Worm (Caenorhabditis elegans) whole organism, mixed stage, embryonic: Measurements from ENCODE around the gene F28B1.9.

Experiments
- M03D4.4 ChIP-seq: sonication (generic microtip); optimal IDR thresholded peaks from 2 replicates; lab custom pipeline; 2017; ENCODE audit warnings: mild to moderate bottlenecking, missing genetic modification characterization, missing compliant biosample characterization
- bed-3 ChIP-seq: fragments of 200-800 bp; sonication (Bioruptor generic); optimal IDR thresholded peaks from 3 replicates; lab custom pipeline; 2018; ENCODE audit warnings: mild to moderate bottlenecking, missing genetic modification characterization, moderate library complexity, missing compliant biosample characterization
- blmp-1 ChIP-seq: fragments of 150-350 bp; optimal IDR thresholded peaks from 2 replicates; lab custom pipeline; 2014; ENCODE audit warnings: missing biosample characterization, missing genetic modification characterization
- ceh-43 ChIP-seq: fragments of 200-800 bp; sonication (Bioruptor generic); optimal IDR thresholded peaks from 2 replicates; lab custom pipeline; 2018; ENCODE audit warnings: mild to moderate bottlenecking, missing genetic modification characterization, moderate library complexity, missing compliant biosample characterization
- elt-1 ChIP-seq: sonication (generic microtip); optimal IDR thresholded peaks from 2 replicates; lab custom pipeline; 2017; ENCODE audit warnings: missing genetic modification characterization, mild to moderate bottlenecking, missing compliant biosample characterization, antibody characterized with exemption, moderate library complexity, borderline replicate concordance; ENCODE audit not compliant: insufficient read depth
- ham-2 ChIP-seq: fragments of 200-800 bp; sonication (Bioruptor generic); optimal IDR thresholded peaks from 2 replicates; lab custom pipeline; 2018; ENCODE audit warnings: mild to moderate bottlenecking, missing genetic modification characterization, missing compliant biosample characterization
- nhr-28 ChIP-seq: fragments of 150-350 bp; optimal IDR thresholded peaks from 2 replicates; lab custom pipeline; 2014; ENCODE audit warnings: missing biosample characterization, missing genetic modification characterization
- nhr-76 ChIP-seq: sonication (generic microtip); optimal IDR thresholded peaks from 2 replicates; lab custom pipeline; 2017; ENCODE audit warnings: missing biosample characterization, missing genetic modification characterization
- pha-4 ChIP-seq: fragments of 150-350 bp; optimal IDR thresholded peaks from 2 replicates; lab custom pipeline; 2018; ENCODE audit warnings: missing biosample characterization, missing genetic modification reagents, missing genetic modification characterization
- sem-2 ChIP-seq: fragments of 200-800 bp; sonication (Bioruptor generic); optimal IDR thresholded peaks from 2 replicates; lab custom pipeline; 2018; ENCODE audit warnings: mild to moderate bottlenecking, missing genetic modification characterization, missing compliant biosample characterization
- tbx-8 ChIP-seq: fragments of 200-800 bp; sonication (Bioruptor generic); optimal IDR thresholded peaks from 2 replicates; lab custom pipeline; 2018; ENCODE audit warnings: mild to moderate bottlenecking, missing genetic modification characterization, moderate library complexity, missing compliant biosample characterization
- unc-62 ChIP-seq: fragments of 150-350 bp; optimal IDR thresholded peaks from 2 replicates; lab custom pipeline; 2014; ENCODE audit warnings: missing biosample characterization, missing genetic modification reagents, missing genetic modification characterization
- zip-8 ChIP-seq: fragments of 150-350 bp; optimal IDR thresholded peaks from 2 replicates; lab custom pipeline; 2014; ENCODE audit warnings: missing biosample characterization, missing genetic modification characterization
- ztf-11 ChIP-seq: fragments of 150-350 bp; optimal IDR thresholded peaks from 2 replicates; lab custom pipeline; 2014; ENCODE audit warnings: missing biosample characterization, missing genetic modification characterization

Gene F28B1.9

ce11 chrV:17105483-17105882 is 43.8 kb downstream of the F28B1.9 start, which contains the start of gene ZK218.7:
Gene ZK218.7, plus strand, starts transcription at chrV:17105783.
- TF ChIP-seq tbx-8 (GFP tag; lab: Kevin White, UChicago) (no peak), ztf-11 (tag; lab: Kevin White, UChicago) (no peak), unc-62 (GFP tag; lab: Kevin White, UChicago) (no peak), pha-4 (tag; lab: Kevin White, UChicago) (no peak)
- TF ChIP-seq, all 35 proteins: peak for 0

ce11 chrV:17108310-17108709 is 46.6 kb downstream of the F28B1.9 start, which contains the start of gene ZK218.11:
Gene ZK218.11, minus strand, starts transcription at chrV:17108410.
- TF ChIP-seq sem-2 (GFP tag; lab: Kevin White, UChicago) = no peak
- TF ChIP-seq ceh-43 (GFP tag; lab: Kevin White, UChicago) = no peak
- TF ChIP-seq nhr-28 = no peak
- TF ChIP-seq ham-2 = no peak
- no peak for TF ChIP-seq zip-8 (tag; lab: Kevin White, UChicago)
- TF ChIP-seq nhr-76 (tag; lab: Kevin White, UChicago) = no peak
- TF ChIP-seq elt-1 (tag; lab: Kevin White, UChicago) = no peak
- no peak for TF ChIP-seq bed-3
- no peak for TF ChIP-seq M03D4.4 (tag; lab: Kevin White, UChicago)
- TF ChIP-seq blmp-1 = no peak
